Worm (Caenorhabditis elegans) whole organism, L1 larva: ENCODE results near the gene F35F10.14.

Experiments used
- ama-1 ChIP-seq: fragments of 150-350 bp; optimal IDR thresholded peaks from 2 replicates; lab custom pipeline; 2014
- elt-2 ChIP-seq: sonication (generic microtip); optimal IDR thresholded peaks from 2 replicates; lab custom pipeline; 2016; ENCODE audit warnings: missing genetic modification characterization, mild to moderate bottlenecking, inconsistent platforms, missing compliant biosample characterization, missing genetic modification reagents
- lin-15B ChIP-seq: fragments of 150-350 bp; sonication (generic microtip); optimal IDR thresholded peaks from 3 replicates; lab custom pipeline; 2014; ENCODE audit warnings: missing biosample characterization, missing genetic modification characterization
- lin-39 ChIP-seq: fragments of 150-350 bp; optimal IDR thresholded peaks from 2 replicates; lab custom pipeline; 2014; ENCODE audit warnings: missing biosample characterization, missing genetic modification reagents, missing genetic modification characterization
- nhr-12 ChIP-seq: sonication (generic microtip); optimal IDR thresholded peaks from 2 replicates; lab custom pipeline; 2017; ENCODE audit warnings: missing biosample characterization, missing genetic modification characterization
- nhr-28 ChIP-seq: fragments of 150-350 bp; optimal IDR thresholded peaks from 2 replicates; lab custom pipeline; 2014; ENCODE audit warnings: missing biosample characterization, missing genetic modification characterization
- tbx-2 ChIP-seq: sonication (generic microtip); optimal IDR thresholded peaks from 2 replicates; lab custom pipeline; 2016; ENCODE audit warnings: missing genetic modification characterization, missing compliant biosample characterization
- unc-30 ChIP-seq: sonication (generic microtip); optimal IDR thresholded peaks from 2 replicates; lab custom pipeline; 2017; ENCODE audit warnings: missing biosample characterization, missing genetic modification characterization
- xbp-1 ChIP-seq: sonication (generic microtip); optimal IDR thresholded peaks from 2 replicates; lab custom pipeline; 2016; ENCODE audit warnings: missing genetic modification characterization, missing compliant biosample characterization
- ztf-4 ChIP-seq: fragments of 150-350 bp; optimal IDR thresholded peaks from 2 replicates; lab custom pipeline; 2014; ENCODE audit warnings: missing biosample characterization, missing genetic modification characterization

- no peak for TF ChIP-seq nhr-28 (tag; lab: Kevin White, UChicago)
- no peak for TF ChIP-seq ztf-4 (tag; lab: Kevin White, UChicago)
- no peak for TF ChIP-seq tbx-2 (tag; lab: Kevin White, UChicago)
- TF ChIP-seq lin-39 (tag; lab: Kevin White, UChicago), result no peak
- no peak for TF ChIP-seq xbp-1
- TF ChIP-seq lin-15B, result no peak
- no peak for TF ChIP-seq unc-30 (tag; lab: Kevin White, UChicago)
- TF ChIP-seq ama-1 (lab: Kevin White, UChicago), result no peak
- no peak for TF ChIP-seq nhr-12 (tag; lab: Kevin White, UChicago)
- TF ChIP-seq elt-2 (tag; lab: Kevin White, UChicago), result no peak
Observed at ce11 chrV:3320432-3320831, 527 bp upstream of the F35F10.14 start, which contains the start of gene C17B7.14.
